Worm (Caenorhabditis elegans) whole organism, L4 larva: ENCODE measurements around the gene egl-6.
A peak's percentile ranks its signal among the peaks of the same experiment; 100 is the strongest.

Experiments
- F26F4.8 ChIP-seq: fragments of 200-800 bp; sonication (Bioruptor generic); conservative IDR thresholded peaks from 2 replicates; pipeline ENCODE4 v1.3.6; 2022; ENCODE audit warnings: missing genetic modification characterization, missing compliant biosample characterization
- R02D3.7 ChIP-seq: fragments of 150-350 bp; sonication (generic microtip); optimal IDR thresholded peaks from 3 replicates; lab custom pipeline; 2014; ENCODE audit warnings: missing biosample characterization, missing genetic modification characterization
- T20F7.1 ChIP-seq: fragments of 200-800 bp; sonication (Bioruptor generic); optimal IDR thresholded peaks from 2 replicates; lab custom pipeline; 2018; ENCODE audit warnings: mild to moderate bottlenecking, missing genetic modification characterization, missing compliant biosample characterization
- T26A8.4 ChIP-seq: fragments of 200-800 bp; sonication (Bioruptor generic); IDR thresholded peaks from 2 replicates; pipeline ENCODE4 v1.3.6; 2022; ENCODE audit warnings: missing genetic modification characterization, missing compliant biosample characterization
- Y105C5A.15 ChIP-seq: fragments of 200-800 bp; sonication (Bioruptor generic); IDR thresholded peaks from 2 replicates; pipeline ENCODE4 v1.3.6; 2022; ENCODE audit warnings: missing genetic modification characterization, missing compliant biosample characterization
- aha-1 ChIP-seq: fragments of 150-350 bp; peaks from one replicate; lab custom pipeline; 2014; ENCODE audit warnings: missing biosample characterization, missing genetic modification characterization
- ama-1 ChIP-seq: fragments of 150-350 bp; optimal IDR thresholded peaks from 2 replicates; lab custom pipeline; 2014; ENCODE audit warnings: inconsistent platforms, mixed read lengths
- ceh-32 ChIP-seq: sonication (generic microtip); optimal IDR thresholded peaks from 2 replicates; lab custom pipeline; 2016; ENCODE audit warnings: mild to moderate bottlenecking, missing genetic modification characterization, missing compliant biosample characterization; ENCODE audit not compliant: poor library complexity
- ces-1 ChIP-seq: fragments of 150-350 bp; sonication (generic microtip); optimal IDR thresholded peaks from 4 replicates; lab custom pipeline; 2014; ENCODE audit warnings: missing biosample characterization, missing genetic modification reagents, missing genetic modification characterization
- cey-2 ChIP-seq: sonication (generic microtip); optimal IDR thresholded peaks from 3 replicates; lab custom pipeline; 2017; ENCODE audit warnings: missing genetic modification characterization, mild to moderate bottlenecking, missing compliant biosample characterization, antibody characterized with exemption, borderline replicate concordance; ENCODE audit not compliant: insufficient read depth
- ctbp-1 ChIP-seq: fragments of 200-800 bp; sonication (Bioruptor generic); IDR thresholded peaks from 2 replicates; pipeline ENCODE4 v1.3.6; 2022; ENCODE audit warnings: missing genetic modification reagents, missing genetic modification characterization, missing compliant biosample characterization
- duxl-1 ChIP-seq: sonication (generic microtip); optimal IDR thresholded peaks from 2 replicates; lab custom pipeline; 2016; ENCODE audit warnings: mild to moderate bottlenecking, missing genetic modification characterization, moderate library complexity, missing compliant biosample characterization; ENCODE audit not compliant: poor library complexity
- fkh-10 ChIP-seq: fragments of 150-350 bp; optimal IDR thresholded peaks from 2 replicates; lab custom pipeline; 2014; ENCODE audit warnings: missing biosample characterization, missing genetic modification reagents, missing genetic modification characterization
- fos-1 ChIP-seq: fragments of 150-350 bp; optimal IDR thresholded peaks from 2 replicates; lab custom pipeline; 2014; ENCODE audit warnings: missing biosample characterization, missing genetic modification characterization
- hif-1 ChIP-seq, 2 experiments: sonication (generic microtip); optimal IDR thresholded peaks; 2 replicates each; lab custom pipeline; 2016 to 2017; ENCODE audit warnings: missing compliant biosample characterization in 2 of 2, missing genetic modification characterization in 2 of 2, missing genetic modification reagents in 2 of 2, missing genotype in 2 of 2, mild to moderate bottlenecking in 1 of 2
- hlh-11 ChIP-seq: fragments of 200-800 bp; sonication (Bioruptor generic); optimal IDR thresholded peaks from 2 replicates; lab custom pipeline; 2018; ENCODE audit warnings: mild to moderate bottlenecking, missing genetic modification characterization, missing compliant biosample characterization
- hmg-1.1 ChIP-seq: fragments of 200-800 bp; sonication (Bioruptor generic); IDR thresholded peaks from 2 replicates; pipeline ENCODE4 v1.3.6; 2022; ENCODE audit warnings: missing genetic modification reagents, missing genetic modification characterization, missing compliant biosample characterization
- jun-1 ChIP-seq: fragments of 150-350 bp; optimal IDR thresholded peaks from 2 replicates; lab custom pipeline; 2014; ENCODE audit warnings: missing biosample characterization, missing genetic modification reagents, missing genetic modification characterization
- lim-7 ChIP-seq: fragments of 200-800 bp; sonication (Bioruptor generic); IDR thresholded peaks from 2 replicates; pipeline ENCODE4 v1.3.6; 2022; ENCODE audit warnings: missing genetic modification characterization, missing compliant biosample characterization
- lsy-2 ChIP-seq, 2 experiments: fragments of 150-350 bp in 1 of 2; sonication (generic microtip) in 1 of 2; optimal IDR thresholded peaks; 2 replicates each; lab custom pipeline; 2014 to 2017; ENCODE audit warnings: missing biosample characterization in 2 of 2, missing genetic modification characterization in 2 of 2
- mxl-2 ChIP-seq: fragments of 200-800 bp; sonication (Bioruptor generic); conservative IDR thresholded peaks from 2 replicates; pipeline ENCODE4 v1.3.6; 2022; ENCODE audit warnings: missing genetic modification reagents, missing genetic modification characterization, missing compliant biosample characterization
- nhr-237 ChIP-seq: sonication (generic microtip); optimal IDR thresholded peaks from 2 replicates; lab custom pipeline; 2017; ENCODE audit warnings: missing biosample characterization, missing genetic modification characterization
- nhr-48 ChIP-seq: sonication (generic microtip); optimal IDR thresholded peaks from 2 replicates; lab custom pipeline; 2016; ENCODE audit warnings: mild to moderate bottlenecking, missing genetic modification characterization, missing compliant biosample characterization
- nhr-76 ChIP-seq: fragments of 150-350 bp; optimal IDR thresholded peaks from 2 replicates; lab custom pipeline; 2014; ENCODE audit warnings: missing biosample characterization, missing genetic modification characterization
- pha-4 ChIP-seq, 2 experiments: fragments of 150-350 bp in 1 of 2; fragments of 200-800 bp in 1 of 2; sonication (Bioruptor generic) in 1 of 2; IDR thresholded peaks in 1 of 2; optimal IDR thresholded peaks in 1 of 2; 2 replicates each; pipeline versions ENCODE4 v1.3.6 to Lab custom; 2014 to 2022; ENCODE audit warnings: missing genetic modification characterization in 2 of 2, missing genetic modification reagents in 2 of 2, missing biosample characterization in 1 of 2, missing compliant biosample characterization in 1 of 2
- rbr-2 ChIP-seq: sonication (generic microtip); optimal IDR thresholded peaks from 2 replicates; lab custom pipeline; 2016; ENCODE audit warnings: missing genotype, missing genetic modification characterization, missing compliant biosample characterization
- set-16 ChIP-seq: fragments of 200-800 bp; sonication (Bioruptor generic); IDR thresholded peaks from 2 replicates; pipeline ENCODE4 v1.3.6; 2022; ENCODE audit warnings: missing genetic modification reagents, missing genetic modification characterization, missing compliant biosample characterization
- skn-1 ChIP-seq: fragments of 150-350 bp; optimal IDR thresholded peaks from 2 replicates; lab custom pipeline; 2014; ENCODE audit warnings: missing biosample characterization, missing genetic modification characterization
- snpc-1.2 ChIP-seq: fragments of 200-800 bp; sonication (Bioruptor generic); IDR thresholded peaks from 2 replicates; pipeline ENCODE4 v1.3.6; 2022; ENCODE audit warnings: missing genetic modification reagents, missing genetic modification characterization, missing compliant biosample characterization
- spr-1 ChIP-seq: sonication (generic microtip); optimal IDR thresholded peaks from 2 replicates; lab custom pipeline; 2016; ENCODE audit warnings: mild to moderate bottlenecking, missing genetic modification characterization, missing compliant biosample characterization
- spr-3 ChIP-seq: fragments of 200-800 bp; sonication (Bioruptor generic); optimal IDR thresholded peaks from 2 replicates; lab custom pipeline; 2018; ENCODE audit warnings: mild to moderate bottlenecking, missing genetic modification characterization, missing compliant biosample characterization
- unc-130 ChIP-seq: sonication (generic microtip); optimal IDR thresholded peaks from 2 replicates; lab custom pipeline; 2016; ENCODE audit warnings: missing genetic modification reagents, missing genetic modification characterization, missing compliant biosample characterization
- unc-62 ChIP-seq, 3 experiments: fragments of 150-350 bp in 1 of 3; sonication (generic microtip); optimal IDR thresholded peaks in 2 of 3; peaks in 1 of 3; 1 replicate in 1 of 3; 2 replicates in 2 of 3; lab custom pipeline; 2014 to 2017; ENCODE audit warnings: missing biosample characterization in 3 of 3, missing genetic modification characterization in 3 of 3, missing genetic modification reagents in 3 of 3, missing genotype in 1 of 3
- ztf-7 ChIP-seq: fragments of 150-350 bp; optimal IDR thresholded peaks from 2 replicates; lab custom pipeline; 2014; ENCODE audit warnings: missing biosample characterization, missing genetic modification characterization

The egl-6 gene

DNA sequence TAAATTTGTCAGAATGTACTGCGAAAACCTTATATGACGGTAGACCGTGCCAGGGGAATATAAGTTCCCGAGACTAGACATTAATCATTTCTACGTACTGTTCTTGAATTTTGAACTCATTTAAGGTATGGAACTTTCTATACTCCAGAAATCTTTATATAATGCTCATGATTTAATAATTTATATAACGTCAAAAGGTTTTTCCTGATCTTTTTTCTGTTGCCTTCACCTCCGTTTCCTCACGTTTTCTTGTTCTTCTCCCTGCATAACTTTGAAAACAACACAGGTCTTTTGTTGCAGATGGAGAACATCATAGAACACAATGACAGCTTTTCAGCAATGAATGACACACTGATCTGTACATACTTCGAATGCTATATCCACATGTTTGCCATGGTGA, at the start of gene egl-6:
Gene egl-6, plus strand, starts transcription at position 301 of the 400 bp plus-strand sequence.
- TF ChIP-seq hlh-11 (tag; lab: Kevin White, UChicago) (no peak), jun-1 (no peak), aha-1 (tag; lab: Kevin White, UChicago) (peak; percentile 36)

DNA sequence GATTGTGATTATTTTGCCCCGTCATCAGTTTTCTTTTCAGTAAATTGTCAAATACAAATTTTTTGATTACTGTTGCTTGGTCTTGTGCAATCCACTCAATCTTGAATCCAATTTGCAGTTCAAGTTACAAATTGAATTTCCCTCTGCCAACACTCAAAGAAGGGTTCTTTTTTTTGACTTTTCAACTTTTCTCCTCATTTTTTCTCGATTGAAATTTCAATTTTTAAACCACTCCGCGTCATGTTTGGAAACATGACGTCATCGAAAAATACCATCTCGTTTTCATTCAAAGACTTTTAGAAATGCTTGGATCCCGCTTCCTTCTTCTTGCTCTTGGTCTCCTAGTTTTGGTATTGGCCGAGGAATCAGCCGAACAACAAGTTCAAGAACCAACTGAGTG, 45.4 kb upstream of the egl-6 start, which contains the start of gene flp-7:
Gene flp-7, plus strand, starts transcription at position 301 of the 400 bp plus-strand sequence.
- TF ChIP-seq ces-1 (GFP tag; lab: Kevin White, UChicago) (peak; percentile 30), fos-1 (no peak), nhr-48 (tag; lab: Kevin White, UChicago) (no peak), pha-4 (GFP tag; IDR thresholded peaks at IDR 0.05; lab: Robert Waterston, UW) (no peak), pha-4 (tag; optimal IDR thresholded peaks at IDR 0.05; lab: Kevin White, UChicago) (no peak), lsy-2 (tag; optimal IDR thresholded peaks at IDR 0.05; lab: Kevin White, UChicago) (no peak), cey-2 (tag; lab: Kevin White, UChicago) (no peak), nhr-76 (tag; lab: Kevin White, UChicago) (no peak), hmg-1.1 (GFP tag; lab: Robert Waterston, UW) (no peak)

DNA sequence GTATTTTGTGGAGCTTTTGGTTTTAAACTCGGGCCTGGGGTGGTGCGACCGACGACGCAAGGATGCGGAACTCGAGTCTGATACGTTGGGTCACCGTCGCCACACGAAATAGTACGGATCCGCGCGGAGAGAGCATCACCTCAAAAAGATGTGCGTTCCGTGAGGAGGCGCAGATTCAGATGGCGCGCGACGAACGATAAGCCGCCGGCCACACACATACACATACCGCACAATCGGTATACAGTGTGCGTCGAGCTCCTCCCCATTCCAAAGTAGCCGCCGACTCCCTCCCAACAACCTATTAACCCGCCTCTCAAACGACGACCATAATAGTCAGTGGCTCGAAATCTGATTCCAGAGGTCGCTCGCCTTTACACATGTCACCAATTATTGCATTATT, 40.8 kb upstream of the egl-6 start, which contains the start of gene F49E10.2:
Gene F49E10.2, plus strand, starts transcription at position 301 of the 400 bp plus-strand sequence.
- TF ChIP-seq ztf-7 (tag; lab: Kevin White, UChicago): no peak
- TF ChIP-seq spr-1 (tag; lab: Kevin White, UChicago): no peak
- TF ChIP-seq rbr-2 (tag; lab: Kevin White, UChicago): no peak
- TF ChIP-seq hif-1 (tag; optimal IDR thresholded peaks at IDR 0.05; lab: Kevin White, UChicago): no peak
- TF ChIP-seq ama-1 (lab: Kevin White, UChicago): no peak
- TF ChIP-seq mxl-2 (GFP tag; lab: Robert Waterston, UW): no peak
- TF ChIP-seq spr-3 (GFP tag; lab: Kevin White, UChicago): no peak
- TF ChIP-seq T26A8.4 (GFP tag; lab: Robert Waterston, UW): no peak
- TF ChIP-seq lim-7 (GFP tag; lab: Robert Waterston, UW): no peak
- no peak for TF ChIP-seq ceh-32 (tag; lab: Kevin White, UChicago)
- TF ChIP-seq unc-130 (GFP tag; lab: Kevin White, UChicago): no peak
- no peak for TF ChIP-seq snpc-1.2
- TF ChIP-seq Y105C5A.15 (GFP tag; lab: Robert Waterston, UW): no peak
- TF ChIP-seq T20F7.1 (GFP tag; lab: Kevin White, UChicago): no peak
- TF ChIP-seq set-16 (GFP tag; lab: Robert Waterston, UW): no peak; the same call in 1 of the 2 replicates
- no peak for TF ChIP-seq skn-1
- TF ChIP-seq duxl-1 (tag; lab: Kevin White, UChicago): no peak

ce11 chrX:5896001-5896400, 34.9 kb upstream of the egl-6 start:
- TF ChIP-seq ces-1 (GFP tag; lab: Kevin White, UChicago) (peak; percentile 37), R02D3.7 (tag; lab: Kevin White, UChicago) (no peak), aha-1 (tag; lab: Kevin White, UChicago) (peak; percentile 66), ctbp-1 (GFP tag; lab: Robert Waterston, UW) (peak; percentile 56; the same call in 1 of the 2 replicates), nhr-237 (tag; lab: Kevin White, UChicago) (no peak), hmg-1.1 (GFP tag; lab: Robert Waterston, UW) (0 out of 2 replicates have a peak, but pooled peaks have one; percentile 25), unc-62 (GFP tag; optimal IDR thresholded peaks at IDR 0.05 in 1 of 2; lab: Kevin White, UChicago) (peak in 1 of 2 experiments; percentile 96), unc-62 (tag; optimal IDR thresholded peaks at IDR 0.05; lab: Kevin White, UChicago) (no peak), F26F4.8 (GFP tag; lab: Robert Waterston, UW) (no peak), fkh-10 (GFP tag; lab: Kevin White, UChicago) (peak; percentile 86), rbr-2 (tag; lab: Kevin White, UChicago) (peak; percentile 7)
